Fruit fly (Drosophila melanogaster) whole organism, embryonic: Measurements from ENCODE around the gene CG8349.

Experiments used
- Awh ChIP-seq: fragments of 200-800 bp; sonication (Bioruptor generic); IDR thresholded peaks from 2 replicates; pipeline ENCODE4, ENCODE4 v1.3.6; 2022; ENCODE audit warnings: missing biosample characterization, missing genetic modification characterization
- Bgb ChIP-seq: fragments of 200-800 bp; sonication (Bioruptor generic); IDR thresholded peaks from 2 replicates; pipeline ENCODE4 v1.3.6; 2022; ENCODE audit warnings: missing biosample characterization, missing genetic modification characterization; ENCODE audit not compliant: partially characterized antibody
- CG10147 ChIP-seq: fragments of 200-800 bp; sonication (Bioruptor generic); optimal IDR thresholded peaks from 2 replicates; lab custom pipeline; 2019; ENCODE audit warnings: missing biosample characterization, mild to moderate bottlenecking, missing genetic modification characterization, moderate library complexity
- CG10209 ChIP-seq: fragments of 200-800 bp; sonication (Bioruptor generic); optimal IDR thresholded peaks from 3 replicates; lab custom pipeline; 2017; ENCODE audit warnings: missing biosample characterization, mild to moderate bottlenecking, missing genetic modification characterization, missing genetic modification reagents
- CG10267 ChIP-seq: fragments of 200-800 bp; sonication (Bioruptor generic); optimal IDR thresholded peaks from 2 replicates; lab custom pipeline; 2018; ENCODE audit warnings: missing biosample characterization, mild to moderate bottlenecking, missing genetic modification characterization, moderate library complexity
- CG10462 ChIP-seq: fragments of 200-800 bp; sonication (Bioruptor generic); optimal IDR thresholded peaks from 2 replicates; lab custom pipeline; 2016; ENCODE audit warnings: missing biosample characterization, missing genetic modification characterization
- CG11093 ChIP-seq: fragments of 200-800 bp; sonication (Bioruptor generic); IDR thresholded peaks from 3 replicates; pipeline ENCODE4 v1.3.6; 2022; ENCODE audit warnings: missing biosample characterization, missing genetic modification characterization
- CG12942 ChIP-seq: fragments of 200-800 bp; sonication (Bioruptor generic); optimal IDR thresholded peaks from 3 replicates; lab custom pipeline; 2016; ENCODE audit warnings: missing biosample characterization, missing genetic modification characterization
- CG13894 ChIP-seq: fragments of 200-800 bp; sonication (Bioruptor generic); optimal IDR thresholded peaks from 3 replicates; lab custom pipeline; 2018; ENCODE audit warnings: missing biosample characterization, mild to moderate bottlenecking, missing genetic modification characterization, moderate library complexity
- CG14441 ChIP-seq: fragments of 200-800 bp; sonication (Bioruptor generic); IDR thresholded peaks from 2 replicates; pipeline ENCODE4 v1.3.6; 2022; ENCODE audit warnings: missing biosample characterization, missing genetic modification characterization
- CG1529 ChIP-seq: fragments of 200-800 bp; sonication (Bioruptor generic); optimal IDR thresholded peaks from 3 replicates; lab custom pipeline; 2018; ENCODE audit warnings: missing biosample characterization, missing genetic modification characterization
- CG15514 ChIP-seq: fragments of 200-800 bp; sonication (Bioruptor generic); optimal IDR thresholded peaks from 3 replicates; lab custom pipeline; 2017; ENCODE audit warnings: missing biosample characterization, missing genetic modification characterization, mild to moderate bottlenecking, moderate library complexity, missing genetic modification reagents
- CG16863 ChIP-seq: fragments of 200-800 bp; sonication (Bioruptor generic); optimal IDR thresholded peaks from 3 replicates; lab custom pipeline; 2016; ENCODE audit warnings: missing biosample characterization, missing genetic modification characterization
- CG17186 ChIP-seq: fragments of 200-800 bp; sonication (Bioruptor generic); optimal IDR thresholded peaks from 3 replicates; lab custom pipeline; 2017; ENCODE audit warnings: missing biosample characterization, missing genetic modification reagents, missing genetic modification characterization
- CG17612 ChIP-seq: fragments of 200-800 bp; sonication (Bioruptor generic); IDR thresholded peaks from 2 replicates; pipeline ENCODE4 v1.3.6; 2022; ENCODE audit warnings: missing biosample characterization, missing genetic modification characterization
- CG1792 ChIP-seq: fragments of 200-800 bp; sonication (Bioruptor generic); optimal IDR thresholded peaks from 2 replicates; lab custom pipeline; 2016; ENCODE audit warnings: missing biosample characterization, missing genetic modification characterization
- CG2678 ChIP-seq: fragments of 200-800 bp; sonication (Bioruptor generic); optimal IDR thresholded peaks from 3 replicates; lab custom pipeline; 2019; ENCODE audit warnings: missing biosample characterization, mild to moderate bottlenecking, missing genetic modification characterization, moderate library complexity
- CG2875 ChIP-seq: fragments of 200-800 bp; sonication (Bioruptor generic); optimal IDR thresholded peaks from 2 replicates; lab custom pipeline; 2017; ENCODE audit warnings: missing biosample characterization, mild to moderate bottlenecking, missing genetic modification characterization, missing genetic modification reagents
- CG31224 ChIP-seq: fragments of 200-800 bp; sonication (Bioruptor generic); IDR thresholded peaks from 2 replicates; pipeline ENCODE4 v1.3.6; 2022; ENCODE audit warnings: missing biosample characterization, missing genetic modification characterization
- CG34422 ChIP-seq: fragments of 200-800 bp; sonication (Bioruptor generic); IDR thresholded peaks from 3 replicates; pipeline ENCODE4 v1.3.6; 2022; ENCODE audit warnings: missing biosample characterization, missing genetic modification characterization
- CG43689 ChIP-seq: fragments of 200-800 bp; sonication (Bioruptor generic); IDR thresholded peaks from 2 replicates; pipeline ENCODE4 v1.3.6; 2022; ENCODE audit warnings: missing biosample characterization, missing genetic modification characterization
- CG4424 ChIP-seq: fragments of 200-800 bp; sonication (Bioruptor generic); optimal IDR thresholded peaks from 3 replicates; lab custom pipeline; 2016; ENCODE audit warnings: missing biosample characterization, missing genetic modification characterization
- CG4617 ChIP-seq: fragments of 200-800 bp; sonication (Bioruptor generic); optimal IDR thresholded peaks from 3 replicates; lab custom pipeline; 2016; ENCODE audit warnings: missing biosample characterization, missing genetic modification characterization, borderline replicate concordance
- CG7839 ChIP-seq: fragments of 200-800 bp; sonication (Bioruptor generic); optimal IDR thresholded peaks from 3 replicates; lab custom pipeline; 2018; ENCODE audit warnings: missing biosample characterization, mild to moderate bottlenecking, missing genetic modification characterization, moderate library complexity
- CG8359 ChIP-seq: fragments of 200-800 bp; sonication (Bioruptor generic); optimal IDR thresholded peaks from 2 replicates; lab custom pipeline; 2017; ENCODE audit warnings: missing biosample characterization, mild to moderate bottlenecking, missing genetic modification characterization, borderline replicate concordance
- CG8478 ChIP-seq: fragments of >200 bp; optimal IDR thresholded peaks from 2 replicates; lab custom pipeline; 2018
- CTCF ChIP-seq: fragments of 200-800 bp; sonication (Bioruptor generic); optimal IDR thresholded peaks from 2 replicates; lab custom pipeline; 2017; ENCODE audit warnings: missing biosample characterization, mild to moderate bottlenecking, missing genetic modification characterization, moderate library complexity
- Elba2 ChIP-seq: fragments of 200-800 bp; sonication (Bioruptor generic); optimal IDR thresholded peaks from 3 replicates; lab custom pipeline; 2016; ENCODE audit warnings: missing biosample characterization, missing genetic modification characterization
- Fer3 ChIP-seq: fragments of 200-800 bp; sonication (Bioruptor generic); optimal IDR thresholded peaks from 2 replicates; lab custom pipeline; 2018; ENCODE audit warnings: missing biosample characterization, mild to moderate bottlenecking, missing genetic modification characterization, moderate library complexity
- Hand ChIP-seq: fragments of 200-800 bp; sonication (Bioruptor generic); optimal IDR thresholded peaks from 2 replicates; lab custom pipeline; 2017; ENCODE audit warnings: mild to moderate bottlenecking, missing biosample characterization, missing genetic modification reagents, missing genetic modification characterization
- MESR4 ChIP-seq: fragments of 200-800 bp; sonication (Bioruptor generic); optimal IDR thresholded peaks from 2 replicates; lab custom pipeline; 2018; ENCODE audit warnings: missing biosample characterization, mild to moderate bottlenecking, missing genetic modification characterization, moderate library complexity
- Meics ChIP-seq: fragments of 200-800 bp; sonication (Bioruptor generic); optimal IDR thresholded peaks from 2 replicates; lab custom pipeline; 2017; ENCODE audit warnings: missing biosample characterization, mild to moderate bottlenecking, missing genetic modification characterization
- Scr ChIP-seq: fragments of 200-800 bp; sonication (Bioruptor generic); IDR thresholded peaks from 2 replicates; pipeline ENCODE4 v1.3.6; 2022; ENCODE audit warnings: missing biosample characterization, missing genetic modification characterization; ENCODE audit not compliant: partially characterized antibody
- Spps ChIP-seq: fragments of 200-800 bp; sonication (Bioruptor generic); optimal IDR thresholded peaks from 2 replicates; lab custom pipeline; 2018; ENCODE audit warnings: missing biosample characterization, mild to moderate bottlenecking, missing genetic modification characterization
- Tbp ChIP-seq: fragments of >200 bp; optimal IDR thresholded peaks from 2 replicates; lab custom pipeline; 2018; ENCODE audit warnings: missing biosample characterization, missing genetic modification characterization
- Trl ChIP-seq, 3 experiments: fragments of >200 bp in 2 of 3; fragments of 200-800 bp in 1 of 3; sonication (Bioruptor generic) in 1 of 3; optimal IDR thresholded peaks; 2 replicates in 1 of 3; 3 replicates in 2 of 3; lab custom pipeline; 2016 to 2017; ENCODE audit warnings: missing biosample characterization in 1 of 3, missing genetic modification characterization in 1 of 3
- Xbp1 ChIP-seq: fragments of 200-800 bp; sonication (Bioruptor generic); optimal IDR thresholded peaks from 3 replicates; lab custom pipeline; 2016; ENCODE audit warnings: missing biosample characterization, mild to moderate bottlenecking, missing genetic modification characterization
- bsh ChIP-seq, 2 experiments: fragments of 200-800 bp; sonication (Bioruptor generic); optimal IDR thresholded peaks; 2 replicates each; lab custom pipeline; 2017 to 2018; ENCODE audit warnings: mild to moderate bottlenecking in 2 of 2, missing biosample characterization in 2 of 2, missing genetic modification characterization in 2 of 2, moderate library complexity in 1 of 2
- chm ChIP-seq: fragments of 200-800 bp; sonication (Bioruptor generic); IDR thresholded peaks from 2 replicates; pipeline ENCODE4 v1.3.6; 2022; ENCODE audit warnings: missing biosample characterization, missing genetic modification characterization
- chn ChIP-seq: fragments of 200-800 bp; sonication (Bioruptor generic); optimal IDR thresholded peaks from 2 replicates; lab custom pipeline; 2016; ENCODE audit warnings: missing biosample characterization, missing genetic modification characterization
- dm ChIP-seq: fragments of 200-800 bp; sonication (Bioruptor generic); optimal IDR thresholded peaks from 3 replicates; lab custom pipeline; 2016; ENCODE audit warnings: missing biosample characterization, missing genetic modification characterization
- ind ChIP-seq: fragments of 200-800 bp; sonication (Bioruptor generic); optimal IDR thresholded peaks from 3 replicates; lab custom pipeline; 2016; ENCODE audit warnings: missing biosample characterization, missing genetic modification characterization
- jing ChIP-seq: fragments of 200-800 bp; sonication (Bioruptor generic); optimal IDR thresholded peaks from 2 replicates; lab custom pipeline; 2018; ENCODE audit warnings: missing biosample characterization, mild to moderate bottlenecking, missing genetic modification characterization
- nau ChIP-seq: fragments of 200-800 bp; sonication (Bioruptor generic); optimal IDR thresholded peaks from 3 replicates; lab custom pipeline; 2017; ENCODE audit warnings: missing biosample characterization, mild to moderate bottlenecking, missing genetic modification characterization, missing genetic modification reagents
- pb ChIP-seq: fragments of 200-800 bp; sonication (Bioruptor generic); optimal IDR thresholded peaks from 3 replicates; lab custom pipeline; 2016; ENCODE audit warnings: missing biosample characterization, missing genetic modification characterization
- pum ChIP-seq: fragments of 200-800 bp; sonication (Bioruptor generic); optimal IDR thresholded peaks from 2 replicates; lab custom pipeline; 2016; ENCODE audit warnings: missing biosample characterization, missing genetic modification characterization
- sima ChIP-seq: fragments of 200-800 bp; sonication (Bioruptor generic); optimal IDR thresholded peaks from 2 replicates; lab custom pipeline; 2016; ENCODE audit warnings: missing biosample characterization, missing genetic modification characterization
- sisA ChIP-seq: fragments of 200-800 bp; sonication (Bioruptor generic); IDR thresholded peaks from 2 replicates; pipeline ENCODE4 v1.3.6; 2022; ENCODE audit warnings: missing biosample characterization, missing genetic modification characterization
- stc ChIP-seq: fragments of 200-800 bp; sonication (Bioruptor generic); IDR thresholded peaks from 2 replicates; pipeline ENCODE4 v1.3.6; 2022; ENCODE audit warnings: missing biosample characterization, missing genetic modification characterization
- stwl ChIP-seq: fragments of 200-800 bp; sonication (Bioruptor generic); optimal IDR thresholded peaks from 3 replicates; lab custom pipeline; 2018; ENCODE audit warnings: missing biosample characterization, mild to moderate bottlenecking, missing genetic modification characterization, moderate library complexity
- tin ChIP-seq: fragments of 200-800 bp; sonication (Bioruptor generic); optimal IDR thresholded peaks from 3 replicates; lab custom pipeline; 2016; ENCODE audit warnings: missing biosample characterization, missing genetic modification characterization
- tx ChIP-seq: fragments of 200-800 bp; sonication (Bioruptor generic); optimal IDR thresholded peaks from 2 replicates; lab custom pipeline; 2016; ENCODE audit warnings: missing biosample characterization, missing genetic modification characterization

CG8349 gene

dm6 chr2L:8232389-8232788, 16.7 kb downstream of the CG8349 start (continued):
- TF ChIP-seq Bgb (GFP tag; lab: Robert Waterston, UW) (no peak), Trl (optimal IDR thresholded peaks at IDR 0.05; lab: Kevin White, UChicago) (no peak), Trl (GFP tag; optimal IDR thresholded peaks at IDR 0.05; lab: Kevin White, UChicago) (no peak), CG16863 (GFP tag; lab: Kevin White, UChicago) (no peak), CG2678 (tag; lab: Kevin White, UChicago) (peak; percentile 14), Meics (GFP tag; lab: Kevin White, UChicago) (no peak), CG14441 (0 out of 2 replicates have a peak, but pooled peaks have one; percentile 13), CG1792 (GFP tag; lab: Kevin White, UChicago) (no peak), CG12942 (GFP tag; lab: Kevin White, UChicago) (no peak), Spps (no peak), CG10209 (GFP tag; lab: Kevin White, UChicago) (no peak), CG15514 (GFP tag; lab: Kevin White, UChicago) (no peak), sima (GFP tag; lab: Kevin White, UChicago) (no peak), bsh (GFP tag; optimal IDR thresholded peaks at IDR 0.05; lab: Kevin White, UChicago) (peak; percentile 39 to 91), Fer3 (tag; lab: Kevin White, UChicago) (no peak), CG8478 (no peak), Awh (no peak), Elba2 (GFP tag; lab: Kevin White, UChicago) (no peak), pum (no peak), CG4617 (no peak), CG7839 (tag; lab: Kevin White, UChicago) (no peak), dm (GFP tag; lab: Kevin White, UChicago) (no peak), Tbp (GFP tag; lab: Kevin White, UChicago) (no peak), MESR4 (no peak), CG43689 (GFP tag; lab: Robert Waterston, UW) (no peak), CG1529 (GFP tag; lab: Kevin White, UChicago) (no peak), CG8359 (GFP tag; lab: Kevin White, UChicago) (no peak), CG17612 (GFP tag; lab: Robert Waterston, UW) (no peak), CG10267 (tag; lab: Kevin White, UChicago) (peak; percentile 6), tin (GFP tag; lab: Kevin White, UChicago) (no peak), CG31224 (GFP tag; lab: Robert Waterston, UW) (no peak), CTCF (GFP tag; lab: Kevin White, UChicago) (no peak), Hand (GFP tag; lab: Kevin White, UChicago) (no peak), pb (GFP tag; lab: Kevin White, UChicago) (no peak), CG34422 (GFP tag; lab: Robert Waterston, UW) (no peak), CG17186 (GFP tag; lab: Kevin White, UChicago) (no peak), Xbp1 (no peak), sisA (no peak), stc (no peak), ind (GFP tag; lab: Kevin White, UChicago) (peak; percentile 13), stwl (tag; lab: Kevin White, UChicago) (no peak), CG10462 (GFP tag; lab: Kevin White, UChicago) (no peak), CG11093 (GFP tag; lab: Robert Waterston, UW) (no peak), chm (GFP tag; lab: Robert Waterston, UW) (no peak), Scr (GFP tag; lab: Robert Waterston, UW) (no peak), CG13894 (tag; lab: Kevin White, UChicago) (no peak), chn (GFP tag; lab: Kevin White, UChicago) (no peak), nau (GFP tag; lab: Kevin White, UChicago) (no peak), jing (GFP tag; lab: Kevin White, UChicago) (no peak), tx (GFP tag; lab: Kevin White, UChicago) (no peak), CG10147 (GFP tag; lab: Kevin White, UChicago) (no peak), CG4424 (no peak), CG2875 (GFP tag; lab: Kevin White, UChicago) (no peak)
